Fruit fly (Drosophila melanogaster) whole organism, embryonic: ENCODE data around the gene Reg-2.

Experiments used
- Ada2b ChIP-seq: fragments of 200-800 bp; sonication (Bioruptor generic); IDR thresholded peaks from 2 replicates; pipeline ENCODE4 v1.3.6; 2022; ENCODE audit warnings: missing biosample characterization, missing genetic modification characterization
- Adf1 ChIP-seq: fragments of 200-800 bp; sonication (Bioruptor generic); IDR thresholded peaks from 2 replicates; pipeline ENCODE4 v1.3.6; 2022; ENCODE audit warnings: missing biosample characterization, missing genetic modification characterization
- Awh ChIP-seq: fragments of 200-800 bp; sonication (Bioruptor generic); IDR thresholded peaks from 2 replicates; pipeline ENCODE4, ENCODE4 v1.3.6; 2022; ENCODE audit warnings: missing biosample characterization, missing genetic modification characterization
- Bgb ChIP-seq: fragments of 200-800 bp; sonication (Bioruptor generic); IDR thresholded peaks from 2 replicates; pipeline ENCODE4 v1.3.6; 2022; ENCODE audit warnings: missing biosample characterization, missing genetic modification characterization; ENCODE audit not compliant: partially characterized antibody
- CG10565 ChIP-seq: fragments of 200-800 bp; sonication (Bioruptor generic); optimal IDR thresholded peaks from 3 replicates; lab custom pipeline; 2016; ENCODE audit warnings: missing biosample characterization, mild to moderate bottlenecking, missing genetic modification characterization
- CG10979 ChIP-seq: fragments of 200-800 bp; sonication (Bioruptor generic); optimal IDR thresholded peaks from 2 replicates; lab custom pipeline; 2018; ENCODE audit warnings: missing biosample characterization, mild to moderate bottlenecking, missing genetic modification characterization, moderate library complexity
- CG11398 ChIP-seq: fragments of 200-800 bp; sonication (Bioruptor generic); optimal IDR thresholded peaks from 2 replicates; lab custom pipeline; 2016; ENCODE audit warnings: missing biosample characterization, missing genetic modification characterization
- CG11696 ChIP-seq: fragments of 200-800 bp; sonication (Bioruptor generic); IDR thresholded peaks from 2 replicates; pipeline ENCODE4 v1.3.6; 2022; ENCODE audit warnings: missing biosample characterization, missing genetic modification characterization
- CG15073 ChIP-seq: fragments of 200-800 bp; sonication (Bioruptor generic); optimal IDR thresholded peaks from 2 replicates; lab custom pipeline; 2016; ENCODE audit warnings: missing biosample characterization, missing genetic modification characterization
- CG1603 ChIP-seq: fragments of 200-800 bp; sonication (Bioruptor generic); optimal IDR thresholded peaks from 2 replicates; lab custom pipeline; 2019; ENCODE audit warnings: missing biosample characterization, mild to moderate bottlenecking, missing genetic modification characterization, moderate library complexity
- CG17186 ChIP-seq: fragments of 200-800 bp; sonication (Bioruptor generic); optimal IDR thresholded peaks from 3 replicates; lab custom pipeline; 2017; ENCODE audit warnings: missing biosample characterization, missing genetic modification reagents, missing genetic modification characterization
- CG17328 ChIP-seq: fragments of 200-800 bp; sonication (Bioruptor generic); IDR thresholded peaks from 2 replicates; pipeline ENCODE4 v1.3.6; 2022; ENCODE audit warnings: missing biosample characterization, missing genetic modification characterization
- CG17385 ChIP-seq: fragments of 200-800 bp; sonication (Bioruptor generic); optimal IDR thresholded peaks from 3 replicates; lab custom pipeline; 2018; ENCODE audit warnings: missing biosample characterization, mild to moderate bottlenecking, missing genetic modification characterization
- CG1832 ChIP-seq: fragments of 200-800 bp; sonication (Bioruptor generic); optimal IDR thresholded peaks from 2 replicates; lab custom pipeline; 2017; ENCODE audit warnings: missing biosample characterization, mild to moderate bottlenecking, missing genetic modification characterization, inconsistent platforms
- CG30020 ChIP-seq: fragments of 200-800 bp; optimal IDR thresholded peaks from 2 replicates; lab custom pipeline; 2019; ENCODE audit warnings: missing biosample characterization, mild to moderate bottlenecking, missing genetic modification characterization, moderate library complexity
- CG30403 ChIP-seq: fragments of 200-800 bp; sonication (Bioruptor generic); optimal IDR thresholded peaks from 3 replicates; lab custom pipeline; 2016; ENCODE audit warnings: missing biosample characterization, missing genetic modification characterization
- CG31388 ChIP-seq: fragments of 200-800 bp; sonication (Bioruptor generic); optimal IDR thresholded peaks from 2 replicates; lab custom pipeline; 2016; ENCODE audit warnings: missing biosample characterization, missing genetic modification characterization
- CG32532 ChIP-seq: fragments of 200-800 bp; sonication (Bioruptor generic); IDR thresholded peaks from 2 replicates; pipeline ENCODE4 v1.3.6; 2022; ENCODE audit warnings: missing biosample characterization, missing genetic modification characterization
- CG32772 ChIP-seq: fragments of 200-800 bp; sonication (Bioruptor generic); IDR thresholded peaks from 2 replicates; pipeline ENCODE4 v1.3.6; 2022; ENCODE audit warnings: missing biosample characterization, missing genetic modification characterization
- CG4328 ChIP-seq: fragments of 200-800 bp; sonication (Bioruptor generic); optimal IDR thresholded peaks from 3 replicates; lab custom pipeline; 2017; ENCODE audit warnings: missing biosample characterization, missing genetic modification reagents, missing genetic modification characterization
- CG4617 ChIP-seq: fragments of 200-800 bp; sonication (Bioruptor generic); optimal IDR thresholded peaks from 3 replicates; lab custom pipeline; 2016; ENCODE audit warnings: missing biosample characterization, missing genetic modification characterization, borderline replicate concordance
- CG6254 ChIP-seq: fragments of 200-800 bp; sonication (Bioruptor generic); optimal IDR thresholded peaks from 3 replicates; lab custom pipeline; 2017; ENCODE audit warnings: mild to moderate bottlenecking, missing biosample characterization, missing genetic modification reagents, missing genetic modification characterization
- CG7556 ChIP-seq: fragments of 200-800 bp; sonication (Bioruptor generic); optimal IDR thresholded peaks from 2 replicates; lab custom pipeline; 2017; ENCODE audit warnings: missing biosample characterization, mild to moderate bottlenecking, missing genetic modification characterization
- CG7839 ChIP-seq: fragments of 200-800 bp; sonication (Bioruptor generic); optimal IDR thresholded peaks from 3 replicates; lab custom pipeline; 2018; ENCODE audit warnings: missing biosample characterization, mild to moderate bottlenecking, missing genetic modification characterization, moderate library complexity
- CHES-1-like ChIP-seq: fragments of 200-800 bp; sonication (Bioruptor generic); optimal IDR thresholded peaks from 2 replicates; lab custom pipeline; 2016; ENCODE audit warnings: missing biosample characterization, missing genetic modification characterization
- Dref ChIP-seq: fragments of 200-800 bp; sonication (Bioruptor generic); IDR thresholded peaks from 2 replicates; pipeline ENCODE4 v1.3.6; 2022; ENCODE audit warnings: missing biosample characterization, missing genetic modification characterization
- E2f2 ChIP-seq: fragments of 200-800 bp; sonication (Bioruptor generic); IDR thresholded peaks from 2 replicates; pipeline ENCODE4 v1.3.6; 2022; ENCODE audit warnings: missing biosample characterization, missing genetic modification characterization
- HLH3B ChIP-seq: fragments of 200-800 bp; sonication (Bioruptor generic); IDR thresholded peaks from 2 replicates; pipeline ENCODE4 v1.3.6; 2022; ENCODE audit warnings: missing biosample characterization, missing genetic modification characterization
- HmgD ChIP-seq: fragments of 200-800 bp; sonication (Bioruptor generic); optimal IDR thresholded peaks from 3 replicates; lab custom pipeline; 2016; ENCODE audit warnings: missing biosample characterization, missing genetic modification characterization
- Mad ChIP-seq: fragments of 200-800 bp; sonication (Bioruptor generic); optimal IDR thresholded peaks from 2 replicates; lab custom pipeline; 2016; ENCODE audit warnings: missing biosample characterization, missing genetic modification characterization
- Pdp1 ChIP-seq, 2 experiments: fragments of 200-800 bp; sonication (Bioruptor generic); optimal IDR thresholded peaks; 3 replicates each; lab custom pipeline; 2016; ENCODE audit warnings: missing biosample characterization in 2 of 2, missing genetic modification characterization in 2 of 2, mild to moderate bottlenecking in 1 of 2, moderate library complexity in 1 of 2
- Poxn ChIP-seq: fragments of 200-800 bp; sonication (Bioruptor generic); IDR thresholded peaks from 2 replicates; pipeline ENCODE4 v1.3.6; 2022; ENCODE audit warnings: missing biosample characterization, missing genetic modification characterization
- Sry-β ChIP-seq: fragments of 200-800 bp; sonication (Bioruptor generic); optimal IDR thresholded peaks from 2 replicates; lab custom pipeline; 2018; ENCODE audit warnings: missing biosample characterization, mild to moderate bottlenecking, missing genetic modification characterization, moderate library complexity
- Ssrp ChIP-seq: fragments of 200-800 bp; sonication (Bioruptor generic); optimal IDR thresholded peaks from 2 replicates; lab custom pipeline; 2018; ENCODE audit warnings: missing biosample characterization, mild to moderate bottlenecking, missing genetic modification characterization, moderate library complexity
- Taf1 ChIP-seq: fragments of 200-800 bp; sonication (Bioruptor generic); IDR thresholded peaks from 2 replicates; pipeline ENCODE4 v1.3.6; 2022; ENCODE audit warnings: missing biosample characterization, missing genetic modification characterization
- aop ChIP-seq: fragments of 200-800 bp; sonication (Bioruptor generic); IDR thresholded peaks from 2 replicates; pipeline ENCODE4 v1.3.6; 2022; ENCODE audit warnings: missing biosample characterization, missing genetic modification characterization
- corto ChIP-seq: fragments of 200-800 bp; sonication (Bioruptor generic); optimal IDR thresholded peaks from 2 replicates; lab custom pipeline; 2016; ENCODE audit warnings: missing biosample characterization, mild to moderate bottlenecking, missing genetic modification characterization, moderate library complexity
- crol ChIP-seq: fragments of 200-800 bp; sonication (Bioruptor generic); IDR thresholded peaks from 2 replicates; pipeline ENCODE4 v1.3.6; 2022; ENCODE audit warnings: missing biosample characterization, missing genetic modification characterization
- en ChIP-seq: fragments of 200-800 bp; sonication (Bioruptor generic); optimal IDR thresholded peaks from 2 replicates; lab custom pipeline; 2016; ENCODE audit warnings: missing biosample characterization, missing genetic modification characterization
- eve ChIP-seq, 2 experiments: fragments of >200 bp; optimal IDR thresholded peaks; 2 replicates each; lab custom pipeline; 2017; ENCODE audit warnings: missing biosample characterization in 2 of 2, missing genetic modification characterization in 2 of 2
- fd3F ChIP-seq: fragments of 200-800 bp; sonication (Bioruptor generic); optimal IDR thresholded peaks from 2 replicates; lab custom pipeline; 2018; ENCODE audit warnings: missing biosample characterization, mild to moderate bottlenecking, missing genetic modification characterization, moderate library complexity
- gem ChIP-seq: fragments of 200-800 bp; sonication (Bioruptor generic); optimal IDR thresholded peaks from 2 replicates; lab custom pipeline; 2019; ENCODE audit warnings: missing biosample characterization, mild to moderate bottlenecking, missing genetic modification characterization, moderate library complexity
- klu ChIP-seq: fragments of 200-800 bp; sonication (Bioruptor generic); IDR thresholded peaks from 2 replicates; pipeline ENCODE4 v1.3.6; 2022; ENCODE audit warnings: missing biosample characterization, missing genetic modification characterization
- lab ChIP-seq: fragments of 200-800 bp; sonication (Bioruptor generic); optimal IDR thresholded peaks from 3 replicates; lab custom pipeline; 2017; ENCODE audit warnings: missing biosample characterization, missing genetic modification characterization, mild to moderate bottlenecking, moderate library complexity, missing genetic modification reagents
- lola ChIP-seq, 3 experiments: fragments of >200 bp in 2 of 3; fragments of 200-800 bp in 1 of 3; sonication (Bioruptor generic) in 1 of 3; optimal IDR thresholded peaks; 2 replicates each; lab custom pipeline; 2017 to 2019; ENCODE audit warnings: missing biosample characterization in 3 of 3, missing genetic modification characterization in 3 of 3, mild to moderate bottlenecking in 1 of 3, moderate library complexity in 1 of 3
- luna ChIP-seq: fragments of 200-800 bp; sonication (Bioruptor generic); optimal IDR thresholded peaks from 2 replicates; lab custom pipeline; 2016; ENCODE audit warnings: missing biosample characterization, missing genetic modification characterization
- org-1 ChIP-seq: fragments of 200-800 bp; sonication (Bioruptor generic); optimal IDR thresholded peaks from 2 replicates; lab custom pipeline; 2017; ENCODE audit warnings: missing biosample characterization, missing genetic modification characterization
- pho ChIP-seq: fragments of 200-800 bp; sonication (Bioruptor generic); optimal IDR thresholded peaks from 2 replicates; lab custom pipeline; 2016; ENCODE audit warnings: missing biosample characterization, missing genetic modification characterization
- sens ChIP-seq: fragments of 200-800 bp; sonication (Bioruptor generic); peaks from one replicate; lab custom pipeline; 2016; ENCODE audit warnings: missing biosample characterization, missing genetic modification characterization
- sisA ChIP-seq: fragments of 200-800 bp; sonication (Bioruptor generic); IDR thresholded peaks from 2 replicates; pipeline ENCODE4 v1.3.6; 2022; ENCODE audit warnings: missing biosample characterization, missing genetic modification characterization
- tin ChIP-seq: fragments of 200-800 bp; sonication (Bioruptor generic); optimal IDR thresholded peaks from 3 replicates; lab custom pipeline; 2016; ENCODE audit warnings: missing biosample characterization, missing genetic modification characterization

Gene Reg-2

DNA sequence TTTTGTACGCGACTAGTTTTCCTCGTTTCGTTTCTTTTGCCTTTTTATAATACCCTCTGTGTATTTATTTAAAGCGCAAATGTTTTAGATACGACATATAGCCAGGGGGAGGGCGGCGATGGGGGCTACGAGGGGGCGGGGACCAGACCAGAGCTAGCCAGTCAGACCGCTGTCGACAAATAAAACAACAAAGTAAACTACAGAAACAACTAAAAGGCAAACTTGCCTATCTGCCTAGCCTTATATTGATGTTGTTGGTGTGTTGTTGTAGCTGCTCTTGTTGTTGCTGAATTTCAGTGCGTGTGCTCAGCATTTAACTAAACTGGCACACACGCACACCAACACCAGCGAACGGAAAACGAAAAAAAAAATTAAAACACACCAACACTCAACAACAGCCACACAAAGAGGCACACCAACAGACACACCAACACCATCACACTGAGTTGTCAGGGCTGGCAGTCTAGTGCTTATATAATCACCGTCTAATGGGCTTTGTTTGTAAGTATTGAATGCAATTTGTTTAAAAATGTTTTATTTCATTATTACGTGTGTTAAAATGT is 23.1 kb upstream of the Reg-2 start (continued):
- TF ChIP-seq CG32532 (0 out of 2 replicates have a peak, but pooled peaks have one; percentile 14), CHES-1-like (GFP tag; lab: Kevin White, UChicago) (no peak), CG30403 (no peak), CG4617 (GFP tag; lab: Kevin White, UChicago) (no peak), klu (GFP tag; lab: Robert Waterston, UW) (no peak), HmgD (GFP tag; lab: Kevin White, UChicago) (no peak), CG10565 (GFP tag; lab: Kevin White, UChicago) (no peak), CG7839 (tag; lab: Kevin White, UChicago) (no peak), Bgb (no peak), HLH3B (GFP tag; lab: Robert Waterston, UW) (no peak), CG6254 (no peak), CG17186 (GFP tag; lab: Kevin White, UChicago) (no peak), luna (GFP tag; lab: Kevin White, UChicago) (no peak), corto (GFP tag; lab: Kevin White, UChicago) (no peak), Taf1 (GFP tag; lab: Robert Waterston, UW) (no peak), CG11398 (GFP tag; lab: Kevin White, UChicago) (no peak), CG1832 (GFP tag; lab: Kevin White, UChicago) (no peak), fd3F (no peak), gem (tag; lab: Kevin White, UChicago) (peak; percentile 32), Pdp1 (GFP tag; optimal IDR thresholded peaks at IDR 0.05; lab: Kevin White, UChicago) (peak in 1 of 2 experiments; percentile 99), Ada2b (no peak), E2f2 (GFP tag; lab: Robert Waterston, UW) (no peak), eve (GFP tag; optimal IDR thresholded peaks at IDR 0.05; lab: Kevin White, UChicago) (no peak), CG10979 (tag; lab: Kevin White, UChicago) (no peak), CG31388 (GFP tag; lab: Kevin White, UChicago) (no peak), CG11696 (GFP tag; lab: Robert Waterston, UW) (no peak), pho (GFP tag; lab: Kevin White, UChicago) (peak; percentile 43), lola (GFP tag; optimal IDR thresholded peaks at IDR 0.05; lab: Kevin White, UChicago) (no peak), CG7556 (no peak), CG32772 (GFP tag; lab: Robert Waterston, UW) (peak; percentile 60; the same call in 1 of the 2 replicates), Awh (GFP tag; lab: Robert Waterston, UW) (no peak), CG17385 (GFP tag; lab: Kevin White, UChicago) (no peak), Dref (GFP tag; lab: Robert Waterston, UW) (no peak), crol (GFP tag; lab: Robert Waterston, UW) (peak; percentile 84), CG15073 (no peak), lab (GFP tag; lab: Kevin White, UChicago) (peak; percentile 70), sisA (GFP tag; lab: Robert Waterston, UW) (no peak), CG4328 (GFP tag; lab: Kevin White, UChicago) (no peak), CG17328 (GFP tag; lab: Robert Waterston, UW) (no peak), CG1603 (tag; lab: Kevin White, UChicago) (peak; percentile 14), org-1 (GFP tag; lab: Kevin White, UChicago) (peak; percentile 43), tin (GFP tag; lab: Kevin White, UChicago) (no peak), Poxn (no peak), Sry-β (GFP tag; lab: Kevin White, UChicago) (no peak), Mad (GFP tag; lab: Kevin White, UChicago) (no peak), Ssrp (tag; lab: Kevin White, UChicago) (no peak), Adf1 (GFP tag; lab: Robert Waterston, UW) (no peak), en (GFP tag; lab: Kevin White, UChicago) (no peak), sens (GFP tag; lab: Kevin White, UChicago) (no peak), aop (GFP tag; lab: Robert Waterston, UW) (no peak), CG30020 (tag; lab: Kevin White, UChicago) (no peak)
